Fruit fly (Drosophila melanogaster): Measurements from ENCODE around the gene UbcE2H.
A peak's percentile ranks its signal among the peaks of the same experiment; 100 is the strongest.

UbcE2H gene

DNA sequence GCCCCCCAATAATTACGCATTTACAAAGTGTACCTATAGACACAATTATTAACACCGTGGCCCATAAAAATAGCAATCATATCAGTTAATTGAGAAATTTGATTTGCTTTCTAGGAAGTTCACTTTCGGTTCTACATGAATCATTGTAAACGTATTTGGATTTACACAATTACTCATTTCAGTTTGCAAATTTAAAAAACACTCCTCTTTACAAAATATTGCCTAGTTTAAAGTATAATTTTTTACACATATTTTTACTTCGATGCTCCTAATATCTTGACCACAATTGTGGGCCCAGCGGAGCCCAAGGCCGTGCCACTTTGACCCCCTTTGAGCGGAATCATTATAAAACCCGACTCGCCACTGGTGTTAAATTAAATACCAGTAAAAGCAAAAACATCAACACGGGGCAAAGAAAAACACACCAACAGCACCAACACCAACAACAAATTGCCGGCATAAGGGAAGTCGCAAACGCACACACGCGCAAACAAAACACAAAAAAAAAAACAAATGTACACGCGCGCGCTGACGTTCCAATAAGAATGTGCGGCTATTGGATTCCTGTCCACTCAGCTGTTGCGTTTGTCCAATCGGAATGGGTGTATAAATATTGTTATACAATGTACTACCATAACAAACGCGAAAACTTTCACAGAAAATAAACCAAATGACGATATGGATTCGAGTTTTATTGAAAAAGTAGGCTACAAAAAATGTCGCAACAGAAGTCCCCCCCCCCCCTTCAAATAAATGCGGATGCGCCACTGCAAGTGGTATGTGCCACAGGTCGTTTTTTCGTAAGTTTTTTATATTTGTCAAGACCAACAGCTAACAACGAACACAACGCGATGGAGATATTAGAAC, 20.8 kb upstream of the UbcE2H start:
- TF ChIP-seq pad (GFP tag; optimal IDR thresholded peaks at IDR 0.05) (peak; percentile 20), Hr96 (GFP tag; optimal IDR thresholded peaks at IDR 0.05) (no peak), cic (GFP tag; optimal IDR thresholded peaks at IDR 0.05) (no peak), CG5204 (GFP tag; optimal IDR thresholded peaks at IDR 0.05) (peak; percentile 70), CG33017 (tag; optimal IDR thresholded peaks at IDR 0.05) (peak; percentile 62), kay (GFP tag; ENCODE audit: borderline replicate concordance) (no peak), CG12768 (GFP tag; optimal IDR thresholded peaks at IDR 0.05) (peak; percentile 62), CG7101 (tag; optimal IDR thresholded peaks at IDR 0.05) (peak; percentile 80), Crg-1 (GFP tag; optimal IDR thresholded peaks at IDR 0.05) (no peak), tj (GFP tag; optimal IDR thresholded peaks at IDR 0.05) (peak; percentile 73), Clk (GFP tag; optimal IDR thresholded peaks at IDR 0.05) (peak; percentile 25), toe (GFP tag; optimal IDR thresholded peaks at IDR 0.05) (peak; percentile 45), Mnt (GFP tag; optimal IDR thresholded peaks at IDR 0.05) (peak; percentile 46), bab1 (GFP tag; optimal IDR thresholded peaks at IDR 0.05) (peak; percentile 57), ovo (GFP tag; optimal IDR thresholded peaks at IDR 0.05) (peak; percentile 1), cnc (optimal IDR thresholded peaks at IDR 0.05) (no peak), CG11617 (GFP tag; optimal IDR thresholded peaks at IDR 0.05) (peak; percentile 64), CG1620 (GFP tag; optimal IDR thresholded peaks at IDR 0.05) (peak; percentile 21), CG7045 (GFP tag; optimal IDR thresholded peaks at IDR 0.05) (peak; percentile 60), CG14711 (tag; optimal IDR thresholded peaks at IDR 0.05) (peak; percentile 62)

DNA sequence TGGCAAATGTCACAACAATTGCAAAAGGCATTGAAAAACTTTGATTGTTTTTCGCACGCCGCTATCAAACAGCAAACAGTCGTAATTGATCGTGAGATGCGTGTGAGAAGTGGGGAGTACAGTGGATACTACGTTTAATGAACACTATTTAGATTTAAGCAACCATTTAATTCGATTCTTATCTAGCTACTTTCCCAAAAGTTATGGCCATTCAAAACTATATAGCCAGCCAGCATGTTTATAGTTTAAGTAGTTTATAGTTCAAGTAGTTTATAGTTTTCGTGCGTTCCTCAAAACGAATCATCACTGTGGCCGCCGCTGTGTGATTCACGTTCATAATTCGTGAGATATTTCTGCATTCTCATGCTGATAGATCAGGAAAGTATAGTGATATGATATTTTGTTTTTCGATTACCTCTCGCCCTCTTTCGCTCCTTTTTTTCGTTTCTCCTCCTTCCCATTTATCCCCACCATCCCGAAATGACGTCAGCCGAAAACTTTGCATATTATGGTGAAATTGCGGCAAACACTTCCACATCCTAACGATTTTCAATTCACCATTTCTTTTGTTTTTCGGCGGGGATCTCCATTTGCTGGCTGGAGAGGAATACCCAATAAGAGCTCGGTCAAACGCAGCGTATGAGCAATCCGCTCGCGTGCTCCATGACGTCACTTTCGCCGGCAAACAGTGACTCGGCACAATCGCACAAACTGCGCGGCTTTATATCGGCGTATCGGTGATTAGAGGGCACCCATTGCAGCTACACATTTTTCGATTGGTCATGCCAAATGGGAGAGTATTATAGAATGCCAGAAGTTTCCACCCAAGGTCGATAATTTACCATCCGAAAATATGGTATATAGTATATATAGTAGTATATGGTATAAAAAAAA, 19.8 kb upstream of the UbcE2H start:
- TF ChIP-seq CG1620 (GFP tag; optimal IDR thresholded peaks at IDR 0.05) (peak; percentile 11), ovo (GFP tag; optimal IDR thresholded peaks at IDR 0.05) (no peak), CG12768 (GFP tag; optimal IDR thresholded peaks at IDR 0.05) (peak; percentile 33), Mnt (GFP tag; optimal IDR thresholded peaks at IDR 0.05) (peak; percentile 23), CG7045 (GFP tag; optimal IDR thresholded peaks at IDR 0.05) (peak; percentile 63), cic (GFP tag; optimal IDR thresholded peaks at IDR 0.05) (no peak), Crg-1 (GFP tag; optimal IDR thresholded peaks at IDR 0.05) (peak; percentile 27), cnc (optimal IDR thresholded peaks at IDR 0.05) (peak; percentile 93 to 96), CG7101 (tag; optimal IDR thresholded peaks at IDR 0.05) (peak; percentile 88), CG5204 (GFP tag; optimal IDR thresholded peaks at IDR 0.05) (peak; percentile 68), CG33017 (tag; optimal IDR thresholded peaks at IDR 0.05) (peak; percentile 78), CG11617 (GFP tag; optimal IDR thresholded peaks at IDR 0.05) (no peak), pad (GFP tag; optimal IDR thresholded peaks at IDR 0.05) (no peak), toe (GFP tag; optimal IDR thresholded peaks at IDR 0.05) (peak; percentile 28), tj (GFP tag; optimal IDR thresholded peaks at IDR 0.05) (no peak), Clk (GFP tag; optimal IDR thresholded peaks at IDR 0.05) (peak; percentile 15), bab1 (GFP tag; optimal IDR thresholded peaks at IDR 0.05) (peak; percentile 51), CG14711 (tag; optimal IDR thresholded peaks at IDR 0.05) (peak; percentile 67), Hr96 (GFP tag; optimal IDR thresholded peaks at IDR 0.05) (peak; percentile 59), kay (GFP tag; ENCODE audit: borderline replicate concordance) (peak; percentile 92)

DNA sequence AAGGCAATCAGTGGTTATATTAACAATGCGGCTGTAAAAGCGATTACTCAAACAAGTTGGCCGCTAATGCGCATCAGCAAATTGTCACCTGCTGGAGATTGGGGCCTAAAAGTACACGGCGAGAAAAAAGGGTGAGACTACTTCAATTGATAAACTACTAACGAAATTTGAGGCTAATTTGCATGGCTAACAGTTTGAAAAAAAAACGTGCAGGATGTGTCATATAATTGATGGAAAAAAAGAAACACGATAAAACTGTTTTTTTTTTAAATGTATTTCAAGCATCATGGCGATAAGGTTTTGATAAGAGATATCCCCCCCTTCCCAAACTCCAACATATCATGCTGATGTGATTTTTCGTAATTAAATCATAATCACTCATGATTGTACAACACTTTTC, 18.9 kb upstream of the UbcE2H start:
- TF ChIP-seq CG5204 (GFP tag; optimal IDR thresholded peaks at IDR 0.05) = peak; percentile 34
- TF ChIP-seq CG1620 (GFP tag; optimal IDR thresholded peaks at IDR 0.05) = no peak
- TF ChIP-seq Mnt (GFP tag; optimal IDR thresholded peaks at IDR 0.05) = peak; percentile 16
- peak; percentile 64 for TF ChIP-seq CG11617 (GFP tag; optimal IDR thresholded peaks at IDR 0.05)
- peak; percentile 45 for TF ChIP-seq CG7101 (tag; optimal IDR thresholded peaks at IDR 0.05)
- peak; percentile 53 for TF ChIP-seq tj (GFP tag; optimal IDR thresholded peaks at IDR 0.05)
- TF ChIP-seq cic (GFP tag; optimal IDR thresholded peaks at IDR 0.05) = no peak
- peak; percentile 15 for TF ChIP-seq CG7045 (GFP tag; optimal IDR thresholded peaks at IDR 0.05)
- TF ChIP-seq Crg-1 (GFP tag; optimal IDR thresholded peaks at IDR 0.05) = no peak

DNA sequence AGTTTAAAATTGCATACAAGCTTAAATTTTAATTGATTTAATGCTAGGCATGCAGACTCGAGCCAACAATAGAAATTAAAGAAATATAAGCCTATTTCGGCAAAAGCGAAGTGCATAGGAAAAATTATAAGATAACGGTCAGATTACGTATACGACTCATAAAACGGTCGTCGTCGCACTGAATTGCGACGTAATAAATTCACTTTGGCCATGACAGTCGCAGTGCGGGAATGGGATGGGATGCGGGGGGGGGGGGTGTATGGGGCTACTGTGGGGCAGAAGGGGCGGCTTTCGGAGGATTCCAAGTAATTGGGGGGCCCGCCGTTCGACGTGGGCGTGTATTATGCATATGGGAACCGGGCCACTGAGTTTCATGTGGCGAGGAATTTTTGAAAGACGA, 17.1 kb upstream of the UbcE2H start:
- TF ChIP-seq CG33017 (tag; optimal IDR thresholded peaks at IDR 0.05) (no peak), tj (GFP tag; optimal IDR thresholded peaks at IDR 0.05) (peak; percentile 68), ovo (GFP tag; optimal IDR thresholded peaks at IDR 0.05) (peak; percentile 10)

DNA sequence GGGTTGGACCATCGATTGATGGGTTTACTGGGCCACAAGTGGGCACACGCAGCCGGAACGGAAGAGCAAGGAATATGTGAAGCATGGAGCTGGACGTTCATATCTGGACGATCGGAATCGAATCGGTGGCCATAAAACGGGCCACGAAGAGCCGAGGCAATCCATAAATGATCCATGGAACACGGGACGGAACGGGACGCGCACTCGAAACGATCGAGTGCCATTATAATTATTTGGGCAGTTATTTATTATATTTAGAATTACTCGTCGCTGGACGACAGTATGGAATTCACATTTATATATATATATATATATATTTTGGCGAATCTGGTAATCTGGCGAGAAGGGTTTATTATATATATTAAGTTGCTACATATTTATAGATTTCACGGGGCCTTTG, 14.1 kb upstream of the UbcE2H start:
- TF ChIP-seq CG7045 (GFP tag; optimal IDR thresholded peaks at IDR 0.05) = no peak
